Worm (Caenorhabditis elegans): ENCODE data around the gene K09D9.3.

ce11 chrV:4041853-4042424 lies 22.7 kb downstream of the K09D9.3 start, which contains the start of the genes C49G7.10 and irg-2:
- TF ChIP-seq cog-1 (tag; optimal IDR thresholded peaks at IDR 0.05) (no peak), ztf-23 (GFP tag; IDR thresholded peaks at IDR 0.05) (no peak), med-1 (GFP tag; optimal IDR thresholded peaks at IDR 0.05; ENCODE audit: insufficient read depth) (no peak), klf-2 (GFP tag; conservative IDR thresholded peaks at IDR 0.05) (no peak), flt-1 (GFP tag; IDR thresholded peaks at IDR 0.05) (no peak)
